Worm (Caenorhabditis elegans): ENCODE measurements around the gene C03A7.13.

DNA sequence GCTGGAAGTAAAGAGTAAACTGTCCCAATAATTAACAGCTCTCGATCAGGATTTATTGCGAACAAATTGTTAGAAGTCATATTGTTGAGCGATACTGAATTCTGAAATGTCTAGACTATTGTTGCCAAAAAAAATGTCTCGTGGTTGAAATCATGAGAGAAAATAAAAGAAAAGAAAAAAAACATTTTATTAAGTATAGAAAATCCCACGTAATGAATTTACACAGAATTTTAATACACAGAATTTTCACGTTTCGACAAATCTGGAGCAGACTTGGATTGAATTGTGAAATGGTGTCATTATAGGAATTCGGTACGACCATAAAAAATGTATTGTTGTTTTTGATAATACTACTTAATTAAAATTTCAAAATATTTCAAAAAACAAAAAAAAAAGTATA is 19.5 kb downstream of the C03A7.13 start, which contains the start of gene srt-65:
- TF ChIP-seq sea-2 (GFP tag; optimal IDR thresholded peaks at IDR 0.05) (no peak), nhr-77 (tag; optimal IDR thresholded peaks at IDR 0.05) (no peak), ama-1 (optimal IDR thresholded peaks at IDR 0.05) (no peak), nhr-76 (tag; optimal IDR thresholded peaks at IDR 0.05) (no peak)

Measured in whole organism, L3 larva.